Fruit fly (Drosophila melanogaster) S2 (cell line): ENCODE measurements around the gene Atg8b.
"Not testable (repeated sequence)": the region's sequence is repeated elsewhere in the genome, so short reads cannot be mapped to it uniquely, and the experiment has no call there.

ENCODE experiments used
- CG8478 ChIP-seq: fragments of >200 bp; optimal IDR thresholded peaks from 2 replicates; lab custom pipeline; 2018
- CTCF ChIP-seq, 2 experiments: fragments of >200 bp; optimal IDR thresholded peaks; 2 replicates each; lab custom pipeline; 2018

DNA sequence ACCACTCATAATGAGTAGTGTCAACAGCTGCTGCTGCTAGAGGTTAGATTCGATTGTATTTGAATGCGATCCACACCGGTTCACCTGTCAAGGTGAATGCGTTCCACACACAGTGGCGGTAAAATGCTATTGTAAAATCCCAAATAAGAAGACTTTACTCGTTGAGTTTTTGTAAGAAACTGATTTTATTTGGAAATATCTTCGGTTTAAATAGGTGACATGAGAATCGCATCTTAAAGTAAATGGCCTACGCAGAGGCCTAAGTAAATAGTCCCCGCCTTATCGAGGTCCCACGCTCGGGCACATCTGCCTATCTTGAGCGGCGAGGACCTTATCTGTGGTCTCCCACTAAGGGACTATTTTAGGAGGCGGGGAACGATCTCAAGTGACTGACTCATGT is 38.2 kb upstream of the Atg8b start, which contains the start of gene TyrR:
- TF ChIP-seq CG8478 (lab: Kevin White, UChicago); CTCF (optimal IDR thresholded peaks at IDR 0.05; lab: Kevin White, UChicago): not testable (repeated sequence)
